Worm (Caenorhabditis elegans) whole organism, L4 larva: ENCODE measurements around the gene hpo-19.

Source experiments
- F44E2.7 ChIP-seq: fragments of 200-800 bp; sonication (Bioruptor generic); IDR thresholded peaks from 2 replicates; pipeline ENCODE4 v2.1.2; 2022; ENCODE audit warnings: missing genetic modification characterization, missing compliant biosample characterization
- F49E8.2 ChIP-seq: sonication (generic microtip); optimal IDR thresholded peaks from 2 replicates; lab custom pipeline; 2016; ENCODE audit warnings: missing compliant biosample characterization, mild to moderate bottlenecking, missing genetic modification characterization, borderline replicate concordance
- R02D3.7 ChIP-seq: fragments of 150-350 bp; sonication (generic microtip); optimal IDR thresholded peaks from 3 replicates; lab custom pipeline; 2014; ENCODE audit warnings: missing biosample characterization, missing genetic modification characterization
- T26A8.4 ChIP-seq: fragments of 200-800 bp; sonication (Bioruptor generic); IDR thresholded peaks from 2 replicates; pipeline ENCODE4 v1.3.6; 2022; ENCODE audit warnings: missing genetic modification characterization, missing compliant biosample characterization
- Y5F2A.4 ChIP-seq: fragments of 200-800 bp; sonication (Bioruptor generic); optimal IDR thresholded peaks from 2 replicates; lab custom pipeline; 2018; ENCODE audit warnings: mild to moderate bottlenecking, missing genetic modification characterization, missing compliant biosample characterization
- aha-1 ChIP-seq: fragments of 150-350 bp; peaks from one replicate; lab custom pipeline; 2014; ENCODE audit warnings: missing biosample characterization, missing genetic modification characterization
- attf-4 ChIP-seq: sonication (generic microtip); optimal IDR thresholded peaks from 3 replicates; lab custom pipeline; 2017; ENCODE audit warnings: missing biosample characterization, missing genetic modification characterization
- daf-19 ChIP-seq: fragments of 200-800 bp; sonication (Bioruptor generic); conservative IDR thresholded peaks from 2 replicates; pipeline ENCODE4 v1.3.6; 2022; ENCODE audit warnings: missing genetic modification characterization, missing compliant biosample characterization
- daf-8 ChIP-seq: fragments of 200-800 bp; sonication (Bioruptor generic); IDR thresholded peaks from 2 replicates; pipeline ENCODE4 v1.3.6; 2022; ENCODE audit warnings: missing genetic modification characterization, missing compliant biosample characterization
- dmd-6 ChIP-seq: fragments of 200-800 bp; sonication (Bioruptor generic); IDR thresholded peaks from 2 replicates; pipeline ENCODE4 v1.3.6; 2022; ENCODE audit warnings: missing genetic modification reagents, missing genetic modification characterization, missing compliant biosample characterization
- dve-1 ChIP-seq: sonication (generic microtip); optimal IDR thresholded peaks from 2 replicates; lab custom pipeline; 2017; ENCODE audit warnings: antibody characterized with exemption, mild to moderate bottlenecking, missing genetic modification characterization, missing compliant biosample characterization; ENCODE audit not compliant: insufficient read depth
- egl-43 ChIP-seq: fragments of 200-800 bp; sonication (Bioruptor generic); IDR thresholded peaks from 2 replicates; pipeline ENCODE4 v1.3.6; 2022; ENCODE audit warnings: missing genetic modification reagents, missing genetic modification characterization, missing compliant biosample characterization
- hif-1 ChIP-seq, 2 experiments: sonication (generic microtip); optimal IDR thresholded peaks; 2 replicates each; lab custom pipeline; 2016 to 2017; ENCODE audit warnings: missing compliant biosample characterization in 2 of 2, missing genetic modification characterization in 2 of 2, missing genetic modification reagents in 2 of 2, missing genotype in 2 of 2, mild to moderate bottlenecking in 1 of 2
- hlh-30 ChIP-seq: sonication (generic microtip); optimal IDR thresholded peaks from 2 replicates; lab custom pipeline; 2017; ENCODE audit warnings: antibody characterized with exemption, mild to moderate bottlenecking, missing genetic modification characterization, missing compliant biosample characterization; ENCODE audit not compliant: insufficient read depth
- lin-1 ChIP-seq: fragments of 200-800 bp; sonication (Bioruptor generic); IDR thresholded peaks from 2 replicates; pipeline ENCODE4 v1.3.6; 2022; ENCODE audit warnings: missing genetic modification reagents, missing genetic modification characterization, missing compliant biosample characterization
- lin-29 ChIP-seq: fragments of 200-800 bp; sonication (Bioruptor generic); IDR thresholded peaks from 2 replicates; pipeline ENCODE4 v1.3.6; 2022; ENCODE audit warnings: missing genetic modification reagents, missing genetic modification characterization, missing compliant biosample characterization
- lin-38 ChIP-seq: fragments of 200-800 bp; sonication (Bioruptor generic); IDR thresholded peaks from 2 replicates; pipeline ENCODE4 v1.3.6; 2022; ENCODE audit warnings: missing genetic modification reagents, missing genetic modification characterization, missing compliant biosample characterization
- madf-5 ChIP-seq, 2 experiments: fragments of 200-800 bp; sonication (Bioruptor generic); IDR thresholded peaks; 2 replicates each; pipeline ENCODE4 v1.3.6; 2022; ENCODE audit warnings: missing compliant biosample characterization in 2 of 2, missing genetic modification characterization in 2 of 2
- nhr-10 ChIP-seq: fragments of 150-350 bp; optimal IDR thresholded peaks from 2 replicates; lab custom pipeline; 2014; ENCODE audit warnings: missing biosample characterization, missing genetic modification characterization
- nhr-25 ChIP-seq: sonication (generic microtip); optimal IDR thresholded peaks from 2 replicates; lab custom pipeline; 2017; ENCODE audit warnings: missing genetic modification characterization, mild to moderate bottlenecking, missing compliant biosample characterization, antibody characterized with exemption, moderate library complexity, borderline replicate concordance; ENCODE audit not compliant: insufficient read depth
- nhr-41 ChIP-seq: fragments of 200-800 bp; sonication (Bioruptor generic); IDR thresholded peaks from 2 replicates; pipeline ENCODE4 v1.3.6; 2022; ENCODE audit warnings: missing genetic modification reagents, missing genetic modification characterization, missing compliant biosample characterization
- nhr-6 ChIP-seq: fragments of 150-350 bp; optimal IDR thresholded peaks from 2 replicates; lab custom pipeline; 2014; ENCODE audit warnings: missing biosample characterization, missing genetic modification characterization
- php-3 ChIP-seq: fragments of 200-800 bp; sonication (Bioruptor generic); IDR thresholded peaks from 2 replicates; pipeline ENCODE4 v1.3.6; 2022; ENCODE audit warnings: missing genetic modification reagents, missing genetic modification characterization, missing compliant biosample characterization
- rbr-2 ChIP-seq: sonication (generic microtip); optimal IDR thresholded peaks from 2 replicates; lab custom pipeline; 2016; ENCODE audit warnings: missing genotype, missing genetic modification characterization, missing compliant biosample characterization
- saeg-2 ChIP-seq: fragments of 200-800 bp; sonication (Bioruptor generic); IDR thresholded peaks from 2 replicates; pipeline ENCODE4 v1.3.6; 2022; ENCODE audit warnings: missing genetic modification reagents, missing genetic modification characterization, missing compliant biosample characterization
- spr-3 ChIP-seq: fragments of 200-800 bp; sonication (Bioruptor generic); optimal IDR thresholded peaks from 2 replicates; lab custom pipeline; 2018; ENCODE audit warnings: mild to moderate bottlenecking, missing genetic modification characterization, missing compliant biosample characterization
- unc-62 ChIP-seq, 3 experiments: fragments of 150-350 bp in 1 of 3; sonication (generic microtip); optimal IDR thresholded peaks in 2 of 3; peaks in 1 of 3; 1 replicate in 1 of 3; 2 replicates in 2 of 3; lab custom pipeline; 2014 to 2017; ENCODE audit warnings: missing biosample characterization in 3 of 3, missing genetic modification characterization in 3 of 3, missing genetic modification reagents in 3 of 3, missing genotype in 1 of 3

Gene hpo-19

ce11 chrV:6433446-6434178, 2.8 kb upstream of the hpo-19 start, which contains the start of the genes gad-1 and erfa-1 (continued):
- TF ChIP-seq nhr-6 (peak; percentile 12), dve-1 (tag; lab: Kevin White, UChicago) (peak; percentile 63), hlh-30 (tag; lab: Kevin White, UChicago) (peak; percentile 48), daf-8 (GFP tag; lab: Robert Waterston, UW) (no peak), lin-1 (GFP tag; lab: Robert Waterston, UW) (no peak), hif-1 (tag; optimal IDR thresholded peaks at IDR 0.05; lab: Kevin White, UChicago) (peak in 1 of 2 experiments; percentile 75), aha-1 (tag; lab: Kevin White, UChicago) (peak; percentile 70), lin-38 (GFP tag; lab: Robert Waterston, UW) (peak; percentile 86), rbr-2 (tag; lab: Kevin White, UChicago) (peak; percentile 10)

- TF ChIP-seq T26A8.4 (GFP tag; lab: Robert Waterston, UW) (no peak), rbr-2 (tag; lab: Kevin White, UChicago) (no peak), unc-62 (GFP tag; optimal IDR thresholded peaks at IDR 0.05 in 1 of 2; lab: Kevin White, UChicago) (no peak), unc-62 (tag; optimal IDR thresholded peaks at IDR 0.05; lab: Kevin White, UChicago) (no peak), lin-38 (GFP tag; lab: Robert Waterston, UW) (no peak), spr-3 (no peak), egl-43 (GFP tag; lab: Robert Waterston, UW) (no peak), hlh-30 (tag; lab: Kevin White, UChicago) (no peak), daf-19 (GFP tag; lab: Robert Waterston, UW) (no peak), lin-29 (GFP tag; lab: Robert Waterston, UW) (no peak), saeg-2 (GFP tag; lab: Robert Waterston, UW) (no peak), Y5F2A.4 (GFP tag; lab: Kevin White, UChicago) (no peak), nhr-10 (tag; lab: Kevin White, UChicago) (no peak), nhr-41 (no peak), nhr-6 (no peak)
These were observed 2.2 kb downstream of the hpo-19 start, which contains the start of gene T05H4.4 for ce11 chrV:6438601-6439000. Gene T05H4.4, plus strand, starts transcription at chrV:6438901.

DNA sequence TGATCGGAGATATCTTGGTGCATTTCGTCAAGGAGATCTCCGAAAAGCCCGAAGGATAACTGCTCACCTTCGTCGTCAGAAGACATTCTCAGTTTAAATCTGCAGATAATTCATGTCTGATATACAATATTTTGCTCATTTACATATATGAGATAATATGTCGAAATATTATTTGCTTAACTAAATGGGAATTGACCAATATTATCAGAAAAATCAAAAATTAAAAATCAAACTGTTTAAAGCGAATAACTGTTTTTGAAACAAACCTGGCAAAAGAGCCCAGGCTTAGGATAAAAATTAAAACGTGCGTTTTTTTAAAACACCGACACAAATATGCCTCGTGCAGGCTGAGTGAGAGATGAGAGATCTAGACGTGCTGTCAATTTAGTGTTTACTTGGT, 5.2 kb downstream of the hpo-19 start, which contains the start of gene T05H4.15:
TSS of gene T05H4.15 (minus strand) at position 101 of the 400 bp plus-strand sequence.
- TF ChIP-seq dmd-6 (GFP tag; lab: Robert Waterston, UW) (no peak), php-3 (GFP tag; lab: Robert Waterston, UW) (no peak)

DNA sequence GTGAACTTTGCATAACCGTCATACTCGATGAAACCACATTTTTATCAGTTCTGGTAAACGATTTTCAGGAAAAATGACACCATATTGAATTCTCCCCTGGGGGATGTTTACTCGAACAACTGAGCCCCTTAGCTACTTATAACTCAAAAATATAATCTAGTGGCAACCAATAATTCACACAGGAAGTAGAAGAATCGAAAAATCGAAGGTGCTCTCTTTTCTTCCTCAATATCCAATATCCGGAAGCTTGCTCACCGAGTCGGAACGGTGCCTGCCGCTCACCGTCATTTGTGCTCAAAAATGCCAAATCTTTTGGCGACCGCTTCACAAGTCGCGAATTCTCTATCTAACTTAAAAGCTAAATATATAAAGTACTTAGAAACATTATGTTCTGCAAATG, 5.6 kb downstream of the hpo-19 start, which contains the start of gene T05H4.3:
TSS of gene T05H4.3 (plus strand) at position 301 of the 400 bp plus-strand sequence.
- TF ChIP-seq nhr-25 (tag; lab: Kevin White, UChicago), result no peak
- TF ChIP-seq aha-1 (tag; lab: Kevin White, UChicago), result peak; percentile 65

- TF ChIP-seq nhr-41, result no peak
- no peak for TF ChIP-seq F44E2.7 (GFP tag; lab: Robert Waterston, UW)
- TF ChIP-seq R02D3.7 (tag; lab: Kevin White, UChicago), result no peak
- no peak for TF ChIP-seq attf-4 (tag; lab: Kevin White, UChicago)
- no peak for TF ChIP-seq F49E8.2 (tag; lab: Kevin White, UChicago)
- TF ChIP-seq madf-5 (GFP tag; IDR thresholded peaks at IDR 0.05; lab: Robert Waterston, UW), result no peak
These were observed 11.9 kb downstream of the hpo-19 start, which contains the start of gene fbxa-196 for ce11 chrV:6448356-6448755. Gene fbxa-196, plus strand, starts transcription at chrV:6448656.
